Worm (Caenorhabditis elegans) whole organism, L4 larva: Measurements from ENCODE around the gene srz-91.

Experiments used
- attf-4 ChIP-seq: sonication (generic microtip); optimal IDR thresholded peaks from 3 replicates; lab custom pipeline; 2017; ENCODE audit warnings: missing biosample characterization, missing genetic modification characterization
- dmd-6 ChIP-seq: fragments of 200-800 bp; sonication (Bioruptor generic); IDR thresholded peaks from 2 replicates; pipeline ENCODE4 v1.3.6; 2022; ENCODE audit warnings: missing genetic modification reagents, missing genetic modification characterization, missing compliant biosample characterization
- dpl-1 ChIP-seq: fragments of 150-350 bp; optimal IDR thresholded peaks from 2 replicates; lab custom pipeline; 2014; ENCODE audit warnings: missing biosample characterization, missing genetic modification reagents, missing genetic modification characterization
- dve-1 ChIP-seq: sonication (generic microtip); optimal IDR thresholded peaks from 2 replicates; lab custom pipeline; 2017; ENCODE audit warnings: antibody characterized with exemption, mild to moderate bottlenecking, missing genetic modification characterization, missing compliant biosample characterization; ENCODE audit not compliant: insufficient read depth
- fkh-10 ChIP-seq: fragments of 150-350 bp; optimal IDR thresholded peaks from 2 replicates; lab custom pipeline; 2014; ENCODE audit warnings: missing biosample characterization, missing genetic modification reagents, missing genetic modification characterization
- fos-1 ChIP-seq: fragments of 150-350 bp; optimal IDR thresholded peaks from 2 replicates; lab custom pipeline; 2014; ENCODE audit warnings: missing biosample characterization, missing genetic modification characterization
- lin-39 ChIP-seq: fragments of 150-350 bp; optimal IDR thresholded peaks from 2 replicates; lab custom pipeline; 2014; ENCODE audit warnings: missing biosample characterization, missing genetic modification reagents, missing genetic modification characterization
- lsy-2 ChIP-seq, 2 experiments: fragments of 150-350 bp in 1 of 2; sonication (generic microtip) in 1 of 2; optimal IDR thresholded peaks; 2 replicates each; lab custom pipeline; 2014 to 2017; ENCODE audit warnings: missing biosample characterization in 2 of 2, missing genetic modification characterization in 2 of 2
- pha-4 ChIP-seq, 2 experiments: fragments of 150-350 bp in 1 of 2; fragments of 200-800 bp in 1 of 2; sonication (Bioruptor generic) in 1 of 2; IDR thresholded peaks in 1 of 2; optimal IDR thresholded peaks in 1 of 2; 2 replicates each; pipeline versions ENCODE4 v1.3.6 to Lab custom; 2014 to 2022; ENCODE audit warnings: missing genetic modification characterization in 2 of 2, missing genetic modification reagents in 2 of 2, missing biosample characterization in 1 of 2, missing compliant biosample characterization in 1 of 2
- unc-130 ChIP-seq: sonication (generic microtip); optimal IDR thresholded peaks from 2 replicates; lab custom pipeline; 2016; ENCODE audit warnings: missing genetic modification reagents, missing genetic modification characterization, missing compliant biosample characterization
- unc-39 ChIP-seq: sonication (generic microtip); optimal IDR thresholded peaks from 2 replicates; lab custom pipeline; 2017; ENCODE audit warnings: missing biosample characterization, missing genetic modification characterization

ce11 chrV:17598810-17599209 lies 9.1 kb upstream of the srz-91 start, which contains the start of gene Y6G8.2:
- TF ChIP-seq attf-4 (tag; lab: Kevin White, UChicago) (no peak), lsy-2 (tag; optimal IDR thresholded peaks at IDR 0.05; lab: Kevin White, UChicago) (no peak), pha-4 (GFP tag; IDR thresholded peaks at IDR 0.05; lab: Robert Waterston, UW) (no peak), pha-4 (tag; optimal IDR thresholded peaks at IDR 0.05; lab: Kevin White, UChicago) (no peak), unc-130 (GFP tag; lab: Kevin White, UChicago) (no peak), fos-1 (tag; lab: Kevin White, UChicago) (no peak), dpl-1 (GFP tag; lab: Kevin White, UChicago) (no peak), fkh-10 (GFP tag; lab: Kevin White, UChicago) (no peak), dve-1 (peak; percentile 46), dmd-6 (GFP tag; lab: Robert Waterston, UW) (peak; percentile 26; the same call in 1 of the 2 replicates), unc-39 (tag; lab: Kevin White, UChicago) (no peak), lin-39 (no peak)
